Worm (Caenorhabditis elegans) whole organism, early embryonic: Measurements from ENCODE around the gene F54E12.2.

Source experiments
- B0310.2 ChIP-seq: sonication (generic microtip); optimal IDR thresholded peaks from 2 replicates; lab custom pipeline; 2016; ENCODE audit warnings: mild to moderate bottlenecking, missing genetic modification characterization, missing compliant biosample characterization
- F13C5.2 ChIP-seq: sonication (generic microtip); optimal IDR thresholded peaks from 2 replicates; lab custom pipeline; 2017; ENCODE audit warnings: mild to moderate bottlenecking, missing genetic modification characterization, inconsistent platforms, missing compliant biosample characterization
- ama-1 ChIP-seq: fragments of 150-350 bp; optimal IDR thresholded peaks from 2 replicates; lab custom pipeline; 2014
- ceh-13 ChIP-seq: fragments of 200-800 bp; sonication (Bioruptor generic); optimal IDR thresholded peaks from 2 replicates; lab custom pipeline; 2018; ENCODE audit warnings: mild to moderate bottlenecking, missing genetic modification characterization, missing compliant biosample characterization
- ets-7 ChIP-seq: sonication (generic microtip); optimal IDR thresholded peaks from 2 replicates; lab custom pipeline; 2016; ENCODE audit warnings: missing genotype, missing genetic modification characterization, missing compliant biosample characterization
- flt-1 ChIP-seq: fragments of 200-800 bp; sonication (Bioruptor generic); IDR thresholded peaks from 2 replicates; pipeline ENCODE4 v1.3.6; 2022; ENCODE audit warnings: missing genetic modification characterization, missing compliant biosample characterization
- hmbx-1 ChIP-seq: sonication (generic microtip); optimal IDR thresholded peaks from 2 replicates; lab custom pipeline; 2016; ENCODE audit warnings: mild to moderate bottlenecking, missing genetic modification characterization, missing compliant biosample characterization
- hmg-4 ChIP-seq: fragments of 200-800 bp; sonication (Bioruptor generic); optimal IDR thresholded peaks from 2 replicates; lab custom pipeline; 2018; ENCODE audit warnings: mild to moderate bottlenecking, missing genetic modification characterization, missing compliant biosample characterization
- hnd-1 ChIP-seq: sonication (generic microtip); optimal IDR thresholded peaks from 2 replicates; lab custom pipeline; 2016; ENCODE audit warnings: missing genetic modification characterization, missing compliant biosample characterization
- pes-1 ChIP-seq: fragments of 200-800 bp; sonication (Bioruptor generic); IDR thresholded peaks from 2 replicates; pipeline ENCODE4 v1.3.6; 2022; ENCODE audit warnings: missing genetic modification reagents, missing genetic modification characterization, missing compliant biosample characterization
- scrt-1 ChIP-seq: fragments of 200-800 bp; sonication (Bioruptor generic); IDR thresholded peaks from 2 replicates; pipeline ENCODE4 v1.3.6; 2022; ENCODE audit warnings: missing genetic modification characterization, missing compliant biosample characterization
- sea-1 ChIP-seq: fragments of 200-800 bp; sonication (Bioruptor generic); conservative IDR thresholded peaks from 2 replicates; pipeline ENCODE4 v1.3.6; 2022; ENCODE audit warnings: missing genetic modification characterization, missing compliant biosample characterization
- tbx-11 ChIP-seq: fragments of 200-800 bp; sonication (Bioruptor generic); IDR thresholded peaks from 2 replicates; pipeline ENCODE4 v1.3.6; 2022; ENCODE audit warnings: missing genetic modification characterization, missing compliant biosample characterization

DNA sequence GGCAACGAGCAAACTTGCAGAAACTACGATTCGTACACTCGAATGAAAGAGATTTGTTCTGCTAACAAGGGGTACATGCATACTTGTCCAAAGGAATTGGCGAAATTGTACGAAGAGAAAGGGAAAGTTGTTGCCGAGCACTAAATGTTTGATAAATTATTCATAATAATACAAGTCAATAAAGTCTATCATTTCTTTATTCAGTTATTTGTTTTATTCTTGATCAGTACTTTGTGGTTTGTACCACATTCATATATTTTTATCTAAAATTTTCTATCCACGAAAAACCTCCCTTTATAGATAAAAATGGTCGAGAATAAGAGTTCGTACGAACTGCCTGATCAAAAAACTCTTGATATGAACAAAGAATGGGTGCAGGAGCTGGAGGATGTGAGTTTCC lies 16.5 kb downstream of the F54E12.2 start, which contains the start of gene edg-1:
- TF ChIP-seq ama-1 (lab: Kevin White, UChicago) = no peak
- no peak for TF ChIP-seq tbx-11
- no peak for TF ChIP-seq F13C5.2 (tag; lab: Kevin White, UChicago)
- no peak for TF ChIP-seq hnd-1 (tag; lab: Kevin White, UChicago)
- no peak for TF ChIP-seq pes-1 (GFP tag; lab: Robert Waterston, UW)
- no peak for TF ChIP-seq ceh-13 (GFP tag; lab: Kevin White, UChicago)
- no peak for TF ChIP-seq flt-1 (GFP tag; lab: Robert Waterston, UW)
- TF ChIP-seq hmbx-1 (tag; lab: Kevin White, UChicago) = no peak
- TF ChIP-seq ets-7 = no peak
- no peak for TF ChIP-seq sea-1
- TF ChIP-seq scrt-1 (GFP tag; lab: Robert Waterston, UW) = no peak
- TF ChIP-seq B0310.2 (tag; lab: Kevin White, UChicago) = no peak
- no peak for TF ChIP-seq hmg-4 (GFP tag; lab: Kevin White, UChicago)
